Fruit fly (Drosophila melanogaster): ENCODE measurements around the gene CG18528.

Gene CG18528

DNA sequence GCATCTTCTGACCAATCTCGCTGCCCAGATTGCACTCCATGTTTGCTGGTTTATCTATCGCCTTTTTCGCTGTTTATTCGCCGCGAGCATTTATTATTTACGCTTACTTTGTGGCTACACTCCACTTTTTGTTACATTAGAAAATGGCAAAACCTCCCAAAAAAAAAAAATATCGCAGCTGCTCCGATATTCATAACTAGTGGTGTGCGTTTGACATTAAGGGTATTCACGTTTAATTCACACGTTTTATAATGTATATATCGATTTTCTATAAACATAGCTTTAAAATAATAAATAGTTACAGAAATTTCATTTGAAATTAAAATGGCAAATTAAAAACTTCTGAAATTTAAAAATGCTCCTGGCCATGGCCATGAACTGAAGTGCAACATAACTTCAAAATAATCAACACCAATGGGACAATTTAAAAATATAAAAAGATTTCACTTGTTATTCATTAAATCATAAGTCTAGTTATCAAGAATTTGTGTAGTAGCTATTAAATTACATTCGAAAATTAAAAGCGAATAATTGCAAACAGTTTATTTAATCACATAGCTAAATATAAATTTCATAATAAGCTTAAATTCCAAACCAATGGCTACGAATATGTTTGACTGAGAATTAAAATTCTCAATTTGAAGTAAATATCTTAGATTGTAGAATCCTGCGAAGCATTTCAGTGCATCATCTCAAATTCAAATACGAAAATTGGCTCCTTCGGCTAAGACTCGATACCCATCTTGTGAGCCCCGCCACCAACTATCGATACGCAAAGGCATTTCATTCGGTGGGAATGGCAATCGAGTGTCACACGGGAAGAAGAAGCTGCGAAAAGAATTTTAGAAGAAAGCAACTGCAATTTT lies 41.5 kb downstream of the CG18528 start, which contains the start of the genes Nab2 and BRWD3 (continued):
- TF ChIP-seq TFAM (GFP tag; optimal IDR thresholded peaks at IDR 0.05) (no peak), dm (GFP tag; optimal IDR thresholded peaks at IDR 0.05) (no peak), toy (GFP tag; IDR thresholded peaks at IDR 0.05) (no peak), pita (GFP tag; optimal IDR thresholded peaks at IDR 0.05) (no peak)

Data from whole organism, embryonic.